Worm (Caenorhabditis elegans) whole organism, late embryonic: ENCODE measurements around the gene C06B3.16.

Source experiments
- F13H6.1 ChIP-seq: sonication (generic microtip); optimal IDR thresholded peaks from 2 replicates; lab custom pipeline; 2016; ENCODE audit warnings: missing genetic modification characterization, missing compliant biosample characterization
- T23F11.4 ChIP-seq: fragments of 200-800 bp; sonication (Bioruptor generic); optimal IDR thresholded peaks from 2 replicates; lab custom pipeline; 2018; ENCODE audit warnings: mild to moderate bottlenecking, missing genetic modification characterization, missing compliant biosample characterization
- ceh-19 ChIP-seq: fragments of 200-800 bp; sonication (Bioruptor generic); optimal IDR thresholded peaks from 2 replicates; lab custom pipeline; 2018; ENCODE audit warnings: mild to moderate bottlenecking, missing genetic modification characterization, missing compliant biosample characterization
- ceh-22 ChIP-seq: sonication (generic microtip); optimal IDR thresholded peaks from 2 replicates; lab custom pipeline; 2017; ENCODE audit warnings: missing biosample characterization, missing genetic modification characterization
- ceh-24 ChIP-seq: sonication (generic microtip); optimal IDR thresholded peaks from 2 replicates; lab custom pipeline; 2016; ENCODE audit warnings: mild to moderate bottlenecking, missing genetic modification characterization, missing compliant biosample characterization
- ceh-34 ChIP-seq: sonication (generic microtip); optimal IDR thresholded peaks from 2 replicates; lab custom pipeline; 2016; ENCODE audit warnings: mild to moderate bottlenecking, missing genetic modification characterization, missing compliant biosample characterization
- ceh-48 ChIP-seq: sonication (generic microtip); optimal IDR thresholded peaks from 2 replicates; lab custom pipeline; 2016; ENCODE audit warnings: missing genetic modification characterization, inconsistent platforms, missing compliant biosample characterization
- ceh-6 ChIP-seq: fragments of 200-800 bp; sonication (Bioruptor generic); optimal IDR thresholded peaks from 2 replicates; lab custom pipeline; 2018; ENCODE audit warnings: mild to moderate bottlenecking, missing genetic modification characterization, missing compliant biosample characterization
- dmd-4 ChIP-seq: sonication (generic microtip); optimal IDR thresholded peaks from 2 replicates; lab custom pipeline; 2016; ENCODE audit warnings: borderline replicate concordance, missing genetic modification characterization, missing compliant biosample characterization
- elt-2 ChIP-seq: sonication (generic microtip); optimal IDR thresholded peaks from 2 replicates; lab custom pipeline; 2016; ENCODE audit warnings: missing genetic modification reagents, missing genetic modification characterization, missing compliant biosample characterization
- ets-4 ChIP-seq: sonication (generic microtip); optimal IDR thresholded peaks from 2 replicates; lab custom pipeline; 2016; ENCODE audit warnings: missing genetic modification characterization, missing compliant biosample characterization
- fkh-6 ChIP-seq: sonication (generic microtip); optimal IDR thresholded peaks from 2 replicates; lab custom pipeline; 2016; ENCODE audit warnings: missing genetic modification characterization, missing compliant biosample characterization
- gmeb-2 ChIP-seq: sonication (generic microtip); optimal IDR thresholded peaks from 2 replicates; lab custom pipeline; 2016; ENCODE audit warnings: missing genetic modification characterization, inconsistent platforms, missing compliant biosample characterization
- hlh-15 ChIP-seq: sonication (generic microtip); optimal IDR thresholded peaks from 2 replicates; lab custom pipeline; 2016; ENCODE audit warnings: missing genetic modification characterization, missing compliant biosample characterization
- hlh-30 ChIP-seq: sonication (generic microtip); optimal IDR thresholded peaks from 2 replicates; lab custom pipeline; 2017; ENCODE audit warnings: antibody characterized with exemption, missing genetic modification characterization, missing compliant biosample characterization; ENCODE audit not compliant: insufficient read depth
- hlh-6 ChIP-seq: sonication (generic microtip); optimal IDR thresholded peaks from 2 replicates; lab custom pipeline; 2016; ENCODE audit warnings: missing genotype, missing genetic modification characterization, missing compliant biosample characterization
- lin-11 ChIP-seq: fragments of 200-800 bp; sonication (Bioruptor generic); optimal IDR thresholded peaks from 2 replicates; lab custom pipeline; 2018; ENCODE audit warnings: mild to moderate bottlenecking, missing genetic modification characterization, missing compliant biosample characterization
- nhr-232 ChIP-seq: sonication (generic microtip); optimal IDR thresholded peaks from 2 replicates; lab custom pipeline; 2016; ENCODE audit warnings: missing genetic modification characterization, missing compliant biosample characterization
- npax-4 ChIP-seq: sonication (generic microtip); optimal IDR thresholded peaks from 2 replicates; lab custom pipeline; 2016; ENCODE audit warnings: missing genetic modification characterization, missing compliant biosample characterization
- pha-2 ChIP-seq: sonication (generic microtip); optimal IDR thresholded peaks from 2 replicates; lab custom pipeline; 2017; ENCODE audit warnings: mild to moderate bottlenecking, missing genetic modification characterization, missing compliant biosample characterization
- pha-4 ChIP-seq: fragments of 150-350 bp; optimal IDR thresholded peaks from 2 replicates; lab custom pipeline; 2018; ENCODE audit warnings: missing biosample characterization, missing genetic modification reagents, missing genetic modification characterization
- pros-1 ChIP-seq: fragments of 150-350 bp; optimal IDR thresholded peaks from 2 replicates; lab custom pipeline; 2014; ENCODE audit warnings: missing biosample characterization, missing genetic modification reagents, missing genetic modification characterization
- ref-2 ChIP-seq: sonication (generic microtip); optimal IDR thresholded peaks from 2 replicates; lab custom pipeline; 2016; ENCODE audit warnings: missing genetic modification characterization, missing compliant biosample characterization
- sdc-2 ChIP-seq: sonication (generic microtip); optimal IDR thresholded peaks from 2 replicates; lab custom pipeline; 2016; ENCODE audit warnings: missing genotype, missing genetic modification characterization, missing compliant biosample characterization
- sox-2 ChIP-seq: fragments of 200-800 bp; sonication (Bioruptor generic); IDR thresholded peaks from 2 replicates; pipeline ENCODE4 v1.3.6; 2022; ENCODE audit warnings: missing genetic modification reagents, missing genetic modification characterization, missing compliant biosample characterization
- tbx-2 ChIP-seq: sonication (generic microtip); optimal IDR thresholded peaks from 2 replicates; lab custom pipeline; 2016; ENCODE audit warnings: missing genetic modification characterization, missing compliant biosample characterization
- unc-42 ChIP-seq: sonication (generic microtip); optimal IDR thresholded peaks from 2 replicates; lab custom pipeline; 2016; ENCODE audit warnings: missing genotype, missing genetic modification characterization, missing compliant biosample characterization
- unc-86 ChIP-seq: sonication (generic microtip); optimal IDR thresholded peaks from 2 replicates; lab custom pipeline; 2016; ENCODE audit warnings: missing genetic modification characterization, missing compliant biosample characterization
- zip-5 ChIP-seq: sonication (generic microtip); optimal IDR thresholded peaks from 2 replicates; lab custom pipeline; 2016; ENCODE audit warnings: missing genetic modification characterization, missing compliant biosample characterization

C06B3.16 gene

ce11 chrV:13892457-13893375, 38.6 kb upstream of the C06B3.16 start, which contains the start of gene sptl-3:
sptl-3 (plus strand) TSS chrV:13893325.
- TF ChIP-seq pha-4 (tag; lab: Kevin White, UChicago) (no peak), tbx-2 (tag; lab: Kevin White, UChicago) (peak; percentile 31), elt-2 (tag; lab: Kevin White, UChicago) (peak; percentile 46)

- TF ChIP-seq unc-86 = no peak
- TF ChIP-seq ceh-24 = no peak
- TF ChIP-seq zip-5 = no peak
- TF ChIP-seq elt-2 (tag; lab: Kevin White, UChicago) = peak; percentile 51
Observed at ce11 chrV:13893583-13893982, 37.7 kb upstream of the C06B3.16 start.

ce11 chrV:13898356-13898755, 33.0 kb upstream of the C06B3.16 start, which contains the start of gene cyp-35C1:
cyp-35C1 (minus strand) TSS chrV:13898487.
- TF ChIP-seq pros-1 (no peak), elt-2 (tag; lab: Kevin White, UChicago) (peak; percentile 22)

- TF ChIP-seq sox-2 (GFP tag; lab: Robert Waterston, UW) (no peak), ceh-22 (tag; lab: Kevin White, UChicago) (no peak), F13H6.1 (tag; lab: Kevin White, UChicago) (no peak), lin-11 (tag; lab: Kevin White, UChicago) (no peak), ceh-6 (GFP tag; lab: Kevin White, UChicago) (no peak), gmeb-2 (no peak), nhr-232 (tag; lab: Kevin White, UChicago) (no peak), hlh-15 (no peak), ceh-34 (tag; lab: Kevin White, UChicago) (no peak), ceh-48 (tag; lab: Kevin White, UChicago) (no peak)
Observed at ce11 chrV:13899213-13899612, 32.1 kb upstream of the C06B3.16 start, which contains the start of gene oac-3. oac-3 (plus strand) TSS chrV:13899513.

ce11 chrV:13902495-13902894, 28.8 kb upstream of the C06B3.16 start, which contains the start of gene C06B3.1:
C06B3.1 (plus strand) TSS chrV:13902795.
- TF ChIP-seq ref-2 (tag; lab: Kevin White, UChicago) (no peak), hlh-6 (no peak), fkh-6 (tag; lab: Kevin White, UChicago) (no peak), lin-11 (tag; lab: Kevin White, UChicago) (no peak), elt-2 (tag; lab: Kevin White, UChicago) (no peak), dmd-4 (tag; lab: Kevin White, UChicago) (no peak), ceh-19 (no peak)
- TF ChIP-seq, all 69 proteins: peak for 0

ce11 chrV:13904446-13904845, 26.9 kb upstream of the C06B3.16 start, which contains the start of gene stdh-3:
stdh-3 (plus strand) TSS chrV:13904611.
- TF ChIP-seq pha-2 (tag; lab: Kevin White, UChicago) = no peak
- TF ChIP-seq ceh-48 (tag; lab: Kevin White, UChicago) = no peak

- TF ChIP-seq npax-4 (tag; lab: Kevin White, UChicago) (no peak), hlh-30 (tag; lab: Kevin White, UChicago) (no peak), unc-42 (tag; lab: Kevin White, UChicago) (peak; percentile 86), sdc-2 (tag; lab: Kevin White, UChicago) (no peak), ets-4 (tag; lab: Kevin White, UChicago) (no peak), T23F11.4 (GFP tag; lab: Kevin White, UChicago) (no peak)
Observed at ce11 chrV:13906166-13906565, 25.2 kb upstream of the C06B3.16 start, which contains the start of gene stdh-1. stdh-1 (plus strand) TSS chrV:13906492.
